Worm (Caenorhabditis elegans): Measurements from ENCODE around the gene clec-254.

DNA sequence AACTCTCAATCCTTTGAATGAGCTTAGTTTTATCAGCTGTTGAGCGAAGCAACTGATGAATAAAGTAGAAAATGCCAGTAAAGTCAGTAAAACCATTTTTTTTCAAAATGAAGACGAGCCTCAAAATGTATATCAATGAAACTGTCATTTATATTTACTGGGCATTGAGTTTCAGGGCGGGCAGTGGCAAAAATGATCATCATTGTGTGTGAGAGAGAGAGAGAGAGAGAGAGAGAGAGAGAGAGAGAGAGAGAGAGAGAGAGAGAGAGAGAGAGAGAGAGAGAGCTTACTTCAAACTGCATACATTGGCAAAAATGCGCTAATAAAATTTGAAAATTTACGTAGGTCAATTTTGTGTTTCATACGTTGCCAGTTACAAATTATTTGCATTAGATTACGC is 5.9 kb upstream of the clec-254 start, which contains the start of gene F11D11.3:
- no peak for TF ChIP-seq pha-4 (GFP tag; IDR thresholded peaks at IDR 0.05)
- no peak for TF ChIP-seq pha-4 (tag; optimal IDR thresholded peaks at IDR 0.05)
- no peak for TF ChIP-seq zag-1 (tag; optimal IDR thresholded peaks at IDR 0.05)
- TF ChIP-seq nhr-76 (tag; optimal IDR thresholded peaks at IDR 0.05): no peak
- no peak for TF ChIP-seq nhr-111 (GFP tag; optimal IDR thresholded peaks at IDR 0.05)
- TF ChIP-seq fkh-10 (GFP tag; optimal IDR thresholded peaks at IDR 0.05): no peak
- no peak for TF ChIP-seq tag-97 (GFP tag; IDR thresholded peaks at IDR 0.05)
- no peak for TF ChIP-seq unc-39 (tag; optimal IDR thresholded peaks at IDR 0.05)
